Worm (Caenorhabditis elegans) whole organism, L3 larva: ENCODE data around the gene W04B5.8.

Experiments
- ZK546.5 ChIP-seq: sonication (generic microtip); optimal IDR thresholded peaks from 2 replicates; lab custom pipeline; 2017; ENCODE audit warnings: missing biosample characterization, missing genetic modification characterization
- ceh-28 ChIP-seq: fragments of 150-350 bp; optimal IDR thresholded peaks from 2 replicates; lab custom pipeline; 2014; ENCODE audit warnings: missing biosample characterization, missing genetic modification reagents, missing genetic modification characterization
- ceh-9 ChIP-seq: sonication (generic microtip); optimal IDR thresholded peaks from 2 replicates; lab custom pipeline; 2018; ENCODE audit warnings: missing biosample characterization, missing genetic modification characterization
- egl-27 ChIP-seq: sonication (generic microtip); optimal IDR thresholded peaks from 4 replicates; lab custom pipeline; 2017; ENCODE audit warnings: missing biosample characterization, missing genetic modification reagents, missing genetic modification characterization
- elt-2 ChIP-seq: sonication (generic microtip); optimal IDR thresholded peaks from 2 replicates; lab custom pipeline; 2016; ENCODE audit warnings: missing genetic modification reagents, mild to moderate bottlenecking, missing genetic modification characterization, missing compliant biosample characterization
- eor-1 ChIP-seq, 2 experiments: fragments of 150-350 bp; optimal IDR thresholded peaks; 2 replicates each; lab custom pipeline; 2014 to 2018; ENCODE audit warnings: missing biosample characterization in 2 of 2, missing genetic modification characterization in 2 of 2
- fkh-10 ChIP-seq: sonication (generic microtip); optimal IDR thresholded peaks from 2 replicates; lab custom pipeline; 2017; ENCODE audit warnings: missing biosample characterization, missing genetic modification reagents, missing genetic modification characterization
- hmg-11 ChIP-seq: sonication (generic microtip); optimal IDR thresholded peaks from 2 replicates; lab custom pipeline; 2016; ENCODE audit warnings: missing genetic modification characterization, missing compliant biosample characterization
- jun-1 ChIP-seq: fragments of 150-350 bp; optimal IDR thresholded peaks from 2 replicates; lab custom pipeline; 2014; ENCODE audit warnings: missing biosample characterization, missing genetic modification reagents, missing genetic modification characterization
- lin-15B ChIP-seq: fragments of 150-350 bp; optimal IDR thresholded peaks from 2 replicates; lab custom pipeline; 2014; ENCODE audit warnings: missing biosample characterization, missing genetic modification characterization
- lin-39 ChIP-seq: fragments of 150-350 bp; optimal IDR thresholded peaks from 2 replicates; lab custom pipeline; 2018; ENCODE audit warnings: missing biosample characterization, missing genetic modification reagents, missing genetic modification characterization
- mdl-1 ChIP-seq: fragments of 150-350 bp; optimal IDR thresholded peaks from 2 replicates; lab custom pipeline; 2014; ENCODE audit warnings: missing biosample characterization, missing genetic modification characterization
- nfya-1 ChIP-seq: sonication (generic microtip); optimal IDR thresholded peaks from 2 replicates; lab custom pipeline; 2017; ENCODE audit warnings: missing genetic modification characterization, mild to moderate bottlenecking, missing compliant biosample characterization, antibody characterized with exemption, moderate library complexity; ENCODE audit not compliant: insufficient read depth
- nhr-237 ChIP-seq: fragments of 150-350 bp; optimal IDR thresholded peaks from 2 replicates; lab custom pipeline; 2014; ENCODE audit warnings: missing biosample characterization, missing genetic modification characterization
- nhr-25 ChIP-seq: sonication (generic microtip); optimal IDR thresholded peaks from 2 replicates; lab custom pipeline; 2017; ENCODE audit warnings: missing biosample characterization, missing genetic modification characterization
- nhr-28 ChIP-seq: fragments of 150-350 bp; optimal IDR thresholded peaks from 2 replicates; lab custom pipeline; 2014; ENCODE audit warnings: missing biosample characterization, missing genetic modification characterization
- nhr-67 ChIP-seq: fragments of 150-350 bp; optimal IDR thresholded peaks from 2 replicates; lab custom pipeline; 2014; ENCODE audit warnings: missing biosample characterization, missing genetic modification characterization
- nhr-76 ChIP-seq: fragments of 150-350 bp; sonication (generic microtip); optimal IDR thresholded peaks from 5 replicates; lab custom pipeline; 2014; ENCODE audit warnings: missing biosample characterization, missing genetic modification characterization
- nhr-77 ChIP-seq: fragments of 150-350 bp; optimal IDR thresholded peaks from 2 replicates; lab custom pipeline; 2014; ENCODE audit warnings: missing biosample characterization, missing genetic modification characterization
- pha-4 ChIP-seq: fragments of 150-350 bp; optimal IDR thresholded peaks from 2 replicates; lab custom pipeline; 2014; ENCODE audit warnings: missing biosample characterization, missing genetic modification reagents, missing genetic modification characterization
- pqm-1 ChIP-seq: fragments of 150-350 bp; optimal IDR thresholded peaks from 2 replicates; lab custom pipeline; 2017; ENCODE audit warnings: missing biosample characterization, missing genetic modification characterization, inconsistent platforms
- sea-2 ChIP-seq: fragments of 150-350 bp; sonication (generic microtip); optimal IDR thresholded peaks from 4 replicates; lab custom pipeline; 2014; ENCODE audit warnings: missing biosample characterization, missing genetic modification reagents, missing genetic modification characterization
- unc-39 ChIP-seq: sonication (generic microtip); optimal IDR thresholded peaks from 4 replicates; lab custom pipeline; 2017; ENCODE audit warnings: missing biosample characterization, missing genetic modification characterization
- zag-1 ChIP-seq: fragments of 150-350 bp; optimal IDR thresholded peaks from 2 replicates; lab custom pipeline; 2014; ENCODE audit warnings: missing biosample characterization, missing genetic modification characterization
- ztf-4 ChIP-seq: fragments of 150-350 bp; optimal IDR thresholded peaks from 2 replicates; lab custom pipeline; 2014; ENCODE audit warnings: missing biosample characterization, missing genetic modification characterization

W04B5.8 gene

DNA sequence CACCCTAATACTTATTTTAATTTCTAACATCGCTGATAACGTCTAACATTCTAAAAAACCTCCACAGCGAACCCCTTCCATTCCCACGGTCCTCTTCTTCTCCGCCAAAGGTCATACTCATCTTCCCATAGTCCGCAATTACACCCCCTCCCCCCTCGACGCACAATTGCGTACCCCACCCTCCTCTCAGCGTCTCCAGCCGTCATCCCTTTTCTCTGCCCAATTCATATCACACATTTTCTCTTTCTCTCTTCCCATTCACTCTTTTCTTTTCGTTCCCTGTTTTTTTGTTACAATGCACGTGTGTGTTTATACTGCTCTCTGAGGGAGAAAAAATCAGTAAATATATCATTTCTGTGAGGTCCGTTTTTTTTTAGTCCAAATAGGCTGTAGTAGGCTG, 45.7 kb downstream of the W04B5.8 start:
- TF ChIP-seq pqm-1 (tag; lab: Kevin White, UChicago) (peak; percentile 2), nhr-25 (tag; lab: Kevin White, UChicago) (peak; percentile 42), fkh-10 (GFP tag; lab: Kevin White, UChicago) (peak; percentile 21), zag-1 (no peak), hmg-11 (tag; lab: Kevin White, UChicago) (peak; percentile 83), elt-2 (tag; lab: Kevin White, UChicago) (peak; percentile 44), nhr-28 (no peak), nfya-1 (peak; percentile 69), pha-4 (tag; lab: Kevin White, UChicago) (peak; percentile 84), nhr-237 (tag; lab: Kevin White, UChicago) (no peak), lin-15B (tag; lab: Kevin White, UChicago) (peak; percentile 53), egl-27 (peak; percentile 20), lin-39 (tag; lab: Kevin White, UChicago) (peak; percentile 60)

DNA sequence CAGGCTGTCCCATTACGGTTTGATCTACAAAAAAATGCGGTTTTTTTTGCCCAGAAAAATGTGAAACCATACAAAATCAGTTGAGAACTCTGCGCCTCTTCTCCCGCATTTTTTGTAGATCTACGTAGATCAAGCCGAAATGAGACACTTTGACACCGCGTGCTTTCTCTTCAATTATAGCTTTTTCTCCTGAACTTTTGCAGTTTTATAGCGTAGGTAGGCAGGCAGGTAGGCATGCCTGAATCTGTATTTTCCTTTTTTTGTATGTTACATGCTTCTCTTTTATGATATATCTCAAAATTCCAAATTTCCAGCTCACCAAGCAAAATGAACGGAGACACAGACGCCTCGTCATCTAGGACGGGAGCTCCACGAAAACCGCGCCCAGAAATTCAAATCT, 47.4 kb downstream of the W04B5.8 start, which contains the start of gene smg-6:
TSS of gene smg-6 (plus strand) at position 301 of the 400 bp plus-strand sequence.
- no peak for TF ChIP-seq nhr-67
- TF ChIP-seq ZK546.5 (tag; lab: Kevin White, UChicago): no peak
- TF ChIP-seq lin-39 (tag; lab: Kevin White, UChicago): no peak
- TF ChIP-seq egl-27: no peak
- no peak for TF ChIP-seq lin-15B (tag; lab: Kevin White, UChicago)
- TF ChIP-seq eor-1 (tag; optimal IDR thresholded peaks at IDR 0.05; lab: Kevin White, UChicago): no peak
- TF ChIP-seq nhr-76 (tag; lab: Kevin White, UChicago): no peak
- no peak for TF ChIP-seq unc-39 (tag; lab: Kevin White, UChicago)

DNA sequence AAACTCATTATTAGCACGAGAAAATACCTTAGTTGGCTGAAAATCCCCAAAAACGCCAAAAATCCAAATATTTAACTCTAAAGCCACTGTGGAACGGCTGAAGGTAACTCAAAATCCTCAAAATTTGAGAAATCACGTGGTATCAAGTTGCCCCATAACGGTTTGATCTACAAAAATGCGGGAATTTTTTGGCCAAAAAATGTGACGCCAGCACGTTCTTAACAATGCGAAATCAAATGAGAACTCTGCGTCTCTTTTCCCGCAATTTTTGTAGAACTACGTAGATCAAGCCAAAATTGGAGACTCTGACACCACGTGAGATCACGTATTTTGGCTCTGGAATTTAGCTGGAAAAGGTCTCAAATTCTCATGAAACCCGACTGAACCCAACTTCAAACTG, 48.7 kb downstream of the W04B5.8 start:
- TF ChIP-seq sea-2 (no peak), lin-39 (tag; lab: Kevin White, UChicago) (no peak), ceh-9 (tag; lab: Kevin White, UChicago) (no peak), mdl-1 (tag; lab: Kevin White, UChicago) (no peak), ztf-4 (tag; lab: Kevin White, UChicago) (no peak)
- TF ChIP-seq, all 47 proteins: peak for 0

DNA sequence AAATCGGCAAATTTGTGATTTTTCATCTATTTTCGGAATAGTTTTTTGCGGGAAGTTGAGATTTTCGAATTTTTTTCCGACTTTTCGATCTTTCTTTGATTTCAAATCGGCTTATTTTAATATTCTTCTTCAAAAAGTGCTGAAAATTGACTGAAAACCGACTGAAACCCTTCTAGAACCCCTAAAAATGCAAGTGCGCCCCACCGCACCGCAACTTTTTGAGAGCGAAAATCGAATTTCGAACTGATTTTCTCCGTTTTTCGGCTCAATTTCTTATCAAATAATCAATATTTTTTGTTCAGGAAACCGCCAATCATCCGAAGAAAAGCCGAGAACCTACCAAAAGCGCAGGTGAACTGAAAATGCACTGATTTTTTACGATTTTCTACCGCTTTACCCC, 51.2 kb downstream of the W04B5.8 start:
- TF ChIP-seq jun-1 (tag; lab: Kevin White, UChicago): no peak

DNA sequence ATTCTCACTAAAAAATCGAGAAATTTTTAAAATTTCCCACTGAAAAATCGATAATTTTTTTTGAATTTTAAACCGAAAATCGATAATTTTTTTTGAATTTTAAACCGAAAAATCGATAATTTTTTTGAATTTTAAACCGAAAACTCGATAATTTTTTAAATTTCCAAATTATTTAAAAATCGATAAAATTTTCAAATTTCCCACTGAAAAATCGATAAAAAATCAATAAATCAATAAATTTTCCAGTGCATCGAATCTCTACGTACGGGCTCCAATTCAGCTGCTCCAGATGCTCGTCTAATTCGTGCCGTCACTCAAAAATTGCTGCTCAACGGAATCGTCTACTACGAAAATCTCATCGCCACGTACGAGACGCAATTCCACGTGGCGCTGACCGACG, 52.5 kb downstream of the W04B5.8 start:
- TF ChIP-seq ceh-28 (tag; lab: Kevin White, UChicago) (peak; percentile 97), nhr-77 (no peak)
